Fruit fly (Drosophila melanogaster) whole organism, embryonic: ENCODE data around the gene CG13084.
A peak's percentile ranks its signal among the peaks of the same experiment; 100 is the strongest.

Experiments
- Abd-B ChIP-seq: fragments of 200-800 bp; sonication (Bioruptor generic); optimal IDR thresholded peaks from 2 replicates; lab custom pipeline; 2018; ENCODE audit warnings: missing biosample characterization, mild to moderate bottlenecking, missing genetic modification characterization, moderate library complexity
- BEAF-32 ChIP-seq: fragments of 200-800 bp; sonication (Bioruptor generic); optimal IDR thresholded peaks from 3 replicates; lab custom pipeline; 2017; ENCODE audit warnings: missing biosample characterization, missing genetic modification characterization, mild to moderate bottlenecking, moderate library complexity, missing genetic modification reagents
- CG10462 ChIP-seq: fragments of 200-800 bp; sonication (Bioruptor generic); optimal IDR thresholded peaks from 2 replicates; lab custom pipeline; 2016; ENCODE audit warnings: missing biosample characterization, missing genetic modification characterization
- CG10979 ChIP-seq: fragments of 200-800 bp; sonication (Bioruptor generic); optimal IDR thresholded peaks from 2 replicates; lab custom pipeline; 2018; ENCODE audit warnings: missing biosample characterization, mild to moderate bottlenecking, missing genetic modification characterization, moderate library complexity
- CG11695 ChIP-seq: fragments of 200-800 bp; sonication (Bioruptor generic); IDR thresholded peaks from 3 replicates; pipeline ENCODE4 v1.3.6; 2022; ENCODE audit warnings: missing biosample characterization, missing genetic modification characterization
- CG12219 ChIP-seq: fragments of 200-800 bp; sonication (Bioruptor generic); optimal IDR thresholded peaks from 3 replicates; lab custom pipeline; 2018; ENCODE audit warnings: missing biosample characterization, mild to moderate bottlenecking, missing genetic modification characterization
- CG15011 ChIP-seq: fragments of 200-800 bp; sonication (Bioruptor generic); optimal IDR thresholded peaks from 3 replicates; lab custom pipeline; 2018; ENCODE audit warnings: missing biosample characterization, mild to moderate bottlenecking, missing genetic modification characterization
- CG16815 ChIP-seq: fragments of 200-800 bp; sonication (Bioruptor generic); optimal IDR thresholded peaks from 3 replicates; lab custom pipeline; 2017; ENCODE audit warnings: missing biosample characterization, mild to moderate bottlenecking, missing genetic modification characterization
- CG17829 ChIP-seq: fragments of 200-800 bp; optimal IDR thresholded peaks from 2 replicates; lab custom pipeline; 2019; ENCODE audit warnings: missing biosample characterization, mild to moderate bottlenecking, missing genetic modification characterization, moderate library complexity
- CG2889 ChIP-seq: fragments of 200-800 bp; sonication (Bioruptor generic); IDR thresholded peaks from 3 replicates; pipeline ENCODE4 v1.3.6; 2022; ENCODE audit warnings: missing biosample characterization, missing genetic modification characterization
- CG3065 ChIP-seq: fragments of 200-800 bp; sonication (Bioruptor generic); optimal IDR thresholded peaks from 2 replicates; lab custom pipeline; 2016; ENCODE audit warnings: missing biosample characterization, missing genetic modification characterization
- CG3407 ChIP-seq: fragments of 200-800 bp; sonication (Bioruptor generic); optimal IDR thresholded peaks from 2 replicates; lab custom pipeline; 2018; ENCODE audit warnings: missing biosample characterization, mild to moderate bottlenecking, missing genetic modification characterization
- CG34376 ChIP-seq: fragments of 200-800 bp; sonication (Bioruptor generic); optimal IDR thresholded peaks from 2 replicates; lab custom pipeline; 2018; ENCODE audit warnings: missing biosample characterization, mild to moderate bottlenecking, missing genetic modification characterization
- CG4360 ChIP-seq: fragments of 200-800 bp; sonication (Bioruptor generic); IDR thresholded peaks from 2 replicates; pipeline ENCODE4 v1.3.6; 2022; ENCODE audit warnings: missing biosample characterization, missing genetic modification characterization
- CG43689 ChIP-seq: fragments of 200-800 bp; sonication (Bioruptor generic); IDR thresholded peaks from 2 replicates; pipeline ENCODE4 v1.3.6; 2022; ENCODE audit warnings: missing biosample characterization, missing genetic modification characterization
- CG4424 ChIP-seq: fragments of 200-800 bp; sonication (Bioruptor generic); optimal IDR thresholded peaks from 3 replicates; lab custom pipeline; 2016; ENCODE audit warnings: missing biosample characterization, missing genetic modification characterization
- CG5953 ChIP-seq: fragments of 200-800 bp; sonication (Bioruptor generic); IDR thresholded peaks from 2 replicates; pipeline ENCODE4 v1.3.6; 2022; ENCODE audit warnings: missing biosample characterization, missing genetic modification characterization
- CG6689 ChIP-seq: fragments of 200-800 bp; sonication (Bioruptor generic); IDR thresholded peaks from 2 replicates; pipeline ENCODE4 v1.3.6; 2022; ENCODE audit warnings: missing biosample characterization, missing genetic modification characterization
- CG7357 ChIP-seq: fragments of 200-800 bp; sonication (Bioruptor generic); IDR thresholded peaks from 3 replicates; pipeline ENCODE4 v1.3.6; 2022; ENCODE audit warnings: missing biosample characterization, missing genetic modification characterization
- CG7556 ChIP-seq: fragments of 200-800 bp; sonication (Bioruptor generic); optimal IDR thresholded peaks from 2 replicates; lab custom pipeline; 2017; ENCODE audit warnings: missing biosample characterization, mild to moderate bottlenecking, missing genetic modification characterization
- CG8388 ChIP-seq: fragments of 200-800 bp; sonication (Bioruptor generic); optimal IDR thresholded peaks from 2 replicates; lab custom pipeline; 2019; ENCODE audit warnings: missing biosample characterization, mild to moderate bottlenecking, missing genetic modification characterization, moderate library complexity
- CHES-1-like ChIP-seq: fragments of 200-800 bp; sonication (Bioruptor generic); optimal IDR thresholded peaks from 2 replicates; lab custom pipeline; 2016; ENCODE audit warnings: missing biosample characterization, missing genetic modification characterization
- MTF-1 ChIP-seq: fragments of 200-800 bp; sonication (Bioruptor generic); optimal IDR thresholded peaks from 2 replicates; lab custom pipeline; 2018; ENCODE audit warnings: missing biosample characterization, mild to moderate bottlenecking, missing genetic modification characterization, borderline replicate concordance
- Mrtf ChIP-seq: fragments of 200-800 bp; sonication (Bioruptor generic); IDR thresholded peaks from 3 replicates; pipeline ENCODE4 v1.3.6; 2022; ENCODE audit warnings: missing biosample characterization, missing genetic modification characterization
- Nf-YA ChIP-seq: fragments of 200-800 bp; sonication (Bioruptor generic); IDR thresholded peaks from 2 replicates; pipeline ENCODE4 v1.3.6; 2022; ENCODE audit warnings: missing biosample characterization, missing genetic modification characterization
- Oaz ChIP-seq: fragments of 200-800 bp; sonication (Bioruptor generic); IDR thresholded peaks from 2 replicates; pipeline ENCODE4 v1.3.6; 2022; ENCODE audit warnings: missing biosample characterization, missing genetic modification characterization
- Optix ChIP-seq: fragments of 200-800 bp; sonication (Bioruptor generic); IDR thresholded peaks from 3 replicates; pipeline ENCODE4 v1.3.6; 2022; ENCODE audit warnings: missing biosample characterization, missing genetic modification characterization
- Ptx1 ChIP-seq: fragments of 200-800 bp; sonication (Bioruptor generic); IDR thresholded peaks from 2 replicates; pipeline ENCODE4 v1.3.6; 2022; ENCODE audit warnings: missing biosample characterization, missing genetic modification characterization
- Sry-δ ChIP-seq: fragments of 200-800 bp; sonication (Bioruptor generic); optimal IDR thresholded peaks from 2 replicates; lab custom pipeline; 2016; ENCODE audit warnings: missing biosample characterization, missing genetic modification characterization
- Taf1 ChIP-seq: fragments of 200-800 bp; sonication (Bioruptor generic); IDR thresholded peaks from 2 replicates; pipeline ENCODE4 v1.3.6; 2022; ENCODE audit warnings: missing biosample characterization, missing genetic modification characterization
- Xrp1 ChIP-seq: fragments of 200-800 bp; sonication (Bioruptor generic); IDR thresholded peaks from 2 replicates; pipeline ENCODE4 v1.3.6; 2022; ENCODE audit warnings: missing biosample characterization, missing genetic modification characterization
- ac ChIP-seq: fragments of 200-800 bp; sonication (Bioruptor generic); optimal IDR thresholded peaks from 3 replicates; lab custom pipeline; 2017; ENCODE audit warnings: missing biosample characterization, mild to moderate bottlenecking, missing genetic modification characterization
- ap ChIP-seq: fragments of 200-800 bp; sonication (Bioruptor generic); IDR thresholded peaks from 2 replicates; pipeline ENCODE4 v1.3.6; 2022; ENCODE audit warnings: missing biosample characterization, missing genetic modification characterization
- bigmax ChIP-seq: fragments of 200-800 bp; sonication (Bioruptor generic); optimal IDR thresholded peaks from 2 replicates; lab custom pipeline; 2018; ENCODE audit warnings: missing biosample characterization, mild to moderate bottlenecking, missing genetic modification characterization
- chif ChIP-seq, 2 experiments: fragments of 200-800 bp; sonication (Bioruptor generic); optimal IDR thresholded peaks; 3 replicates each; lab custom pipeline; 2016; ENCODE audit warnings: missing biosample characterization in 2 of 2, missing genetic modification characterization in 2 of 2
- ci ChIP-seq: fragments of 200-800 bp; sonication (Bioruptor generic); IDR thresholded peaks from 3 replicates; pipeline ENCODE4 v1.3.6; 2022; ENCODE audit warnings: missing biosample characterization, missing genetic modification characterization
- dimm ChIP-seq: fragments of 200-800 bp; sonication (Bioruptor generic); IDR thresholded peaks from 2 replicates; pipeline ENCODE4 v1.3.6; 2022; ENCODE audit warnings: missing biosample characterization, missing genetic modification characterization
- dmrt99B ChIP-seq: fragments of 200-800 bp; sonication (Bioruptor generic); optimal IDR thresholded peaks from 2 replicates; lab custom pipeline; 2018; ENCODE audit warnings: missing biosample characterization, mild to moderate bottlenecking, missing genetic modification characterization, moderate library complexity
- ems ChIP-seq: fragments of 200-800 bp; sonication (Bioruptor generic); optimal IDR thresholded peaks from 3 replicates; lab custom pipeline; 2016; ENCODE audit warnings: missing biosample characterization, missing genetic modification characterization
- fd64A ChIP-seq: fragments of 200-800 bp; sonication (Bioruptor generic); optimal IDR thresholded peaks from 3 replicates; lab custom pipeline; 2018; ENCODE audit warnings: missing biosample characterization, mild to moderate bottlenecking, missing genetic modification characterization
- gfzf ChIP-seq: fragments of 200-800 bp; sonication (Bioruptor generic); optimal IDR thresholded peaks from 2 replicates; lab custom pipeline; 2016; ENCODE audit warnings: missing biosample characterization, mild to moderate bottlenecking, missing genetic modification characterization, moderate library complexity
- grau ChIP-seq: fragments of 200-800 bp; optimal IDR thresholded peaks from 3 replicates; lab custom pipeline; 2019; ENCODE audit warnings: missing biosample characterization, mild to moderate bottlenecking, missing genetic modification characterization, moderate library complexity
- grn ChIP-seq: fragments of 200-800 bp; sonication (Bioruptor generic); optimal IDR thresholded peaks from 3 replicates; lab custom pipeline; 2017; ENCODE audit warnings: missing biosample characterization, missing genetic modification characterization
- gsb ChIP-seq: fragments of 200-800 bp; sonication (Bioruptor generic); IDR thresholded peaks from 2 replicates; pipeline ENCODE4 v1.3.6; 2022; ENCODE audit warnings: missing biosample characterization, missing genetic modification characterization
- lmd ChIP-seq: fragments of 200-800 bp; sonication (Bioruptor generic); IDR thresholded peaks from 2 replicates; pipeline ENCODE4 v1.3.6; 2022; ENCODE audit warnings: missing biosample characterization, missing genetic modification characterization
- onecut ChIP-seq: fragments of 200-800 bp; sonication (Bioruptor generic); IDR thresholded peaks from 2 replicates; pipeline ENCODE4 v1.3.6; 2022; ENCODE audit warnings: missing biosample characterization, missing genetic modification characterization
- prd ChIP-seq, 3 experiments: fragments of >200 bp in 2 of 3; fragments of 200-800 bp in 1 of 3; sonication (Bioruptor generic) in 1 of 3; optimal IDR thresholded peaks in 2 of 3; IDR thresholded peaks in 1 of 3; 2 replicates in 2 of 3; 3 replicates in 1 of 3; pipeline versions ENCODE4 v1.3.6 to Lab custom; 2017 to 2022; ENCODE audit warnings: missing biosample characterization in 1 of 3, missing genetic modification characterization in 1 of 3
- schlank ChIP-seq: fragments of 200-800 bp; sonication (Bioruptor generic); optimal IDR thresholded peaks from 2 replicates; lab custom pipeline; 2018; ENCODE audit warnings: missing biosample characterization, mild to moderate bottlenecking, missing genetic modification characterization
- sens-2 ChIP-seq: fragments of 200-800 bp; sonication (Bioruptor generic); IDR thresholded peaks from 2 replicates; pipeline ENCODE4 v1.3.6; 2022; ENCODE audit warnings: missing biosample characterization, missing genetic modification characterization
- tgo ChIP-seq: fragments of 200-800 bp; sonication (Bioruptor generic); IDR thresholded peaks from 3 replicates; pipeline ENCODE4 v1.3.6; 2022; ENCODE audit warnings: missing biosample characterization, missing genetic modification characterization
- trem ChIP-seq: fragments of 200-800 bp; optimal IDR thresholded peaks from 3 replicates; lab custom pipeline; 2019; ENCODE audit warnings: missing biosample characterization, mild to moderate bottlenecking, missing genetic modification characterization, moderate library complexity
- wor ChIP-seq: fragments of 200-800 bp; sonication (Bioruptor generic); IDR thresholded peaks from 2 replicates; pipeline ENCODE4 v1.3.6; 2022; ENCODE audit warnings: missing biosample characterization, missing genetic modification characterization

CG13084 gene

dm6 chr2L:19453381-19453780 is 31.3 kb upstream of the CG13084 start, which contains the start of gene Top2 (continued):
- TF ChIP-seq Ptx1 (GFP tag; lab: Robert Waterston, UW) (0 out of 2 replicates have a peak, but pooled peaks have one; percentile 32), trem (tag; lab: Kevin White, UChicago) (peak; percentile 78), MTF-1 (GFP tag; lab: Kevin White, UChicago) (no peak), CG17829 (tag; lab: Kevin White, UChicago) (peak; percentile 74), CG34376 (GFP tag; lab: Kevin White, UChicago) (no peak), grn (no peak), chif (GFP tag; optimal IDR thresholded peaks at IDR 0.05; lab: Kevin White, UChicago) (peak; percentile 26 to 50), ap (no peak), ems (peak; percentile 29), CG15011 (GFP tag; lab: Kevin White, UChicago) (no peak), onecut (GFP tag; lab: Robert Waterston, UW) (no peak), ci (peak; percentile 34; the same call in 1 of the 3 replicates), CG6689 (GFP tag; lab: Robert Waterston, UW) (no peak), Xrp1 (GFP tag; lab: Robert Waterston, UW) (no peak), CG43689 (no peak), Oaz (GFP tag; lab: Robert Waterston, UW) (no peak), CG5953 (GFP tag; lab: Robert Waterston, UW) (no peak), gfzf (peak; percentile 61), gsb (GFP tag; lab: Robert Waterston, UW) (no peak), Abd-B (GFP tag; lab: Kevin White, UChicago) (peak; percentile 70), ac (no peak), CG3407 (GFP tag; lab: Kevin White, UChicago) (no peak), CG2889 (no peak), BEAF-32 (GFP tag; lab: Kevin White, UChicago) (peak; percentile 92), Mrtf (GFP tag; lab: Robert Waterston, UW) (no peak), CG4360 (no peak), CG11695 (GFP tag; lab: Robert Waterston, UW) (no peak), CG10462 (GFP tag; lab: Kevin White, UChicago) (peak; percentile 20), tgo (GFP tag; lab: Robert Waterston, UW) (no peak), CG10979 (tag; lab: Kevin White, UChicago) (no peak), CHES-1-like (GFP tag; lab: Kevin White, UChicago) (peak; percentile 67), grau (tag; lab: Kevin White, UChicago) (peak; percentile 55), Taf1 (GFP tag; lab: Robert Waterston, UW) (no peak), CG16815 (GFP tag; lab: Kevin White, UChicago) (peak; percentile 11), Sry-δ (GFP tag; lab: Kevin White, UChicago) (peak; percentile 98), prd (optimal IDR thresholded peaks at IDR 0.05; lab: Kevin White, UChicago) (no peak), prd (GFP tag; IDR thresholded peaks at IDR 0.05; lab: Robert Waterston, UW) (no peak), CG12219 (no peak), Optix (no peak), CG4424 (peak; percentile 23), dimm (GFP tag; lab: Robert Waterston, UW) (no peak), dmrt99B (tag; lab: Kevin White, UChicago) (no peak), CG3065 (no peak), CG8388 (GFP tag; lab: Kevin White, UChicago) (no peak), fd64A (GFP tag; lab: Kevin White, UChicago) (no peak), bigmax (GFP tag; lab: Kevin White, UChicago) (peak; percentile 5), lmd (GFP tag; lab: Robert Waterston, UW) (no peak), CG7357 (GFP tag; lab: Robert Waterston, UW) (no peak), CG7556 (no peak), Nf-YA (GFP tag; lab: Robert Waterston, UW) (no peak), wor (GFP tag; lab: Robert Waterston, UW) (no peak), schlank (no peak), sens-2 (GFP tag; lab: Robert Waterston, UW) (no peak)
